Worm (Caenorhabditis elegans): ENCODE measurements around the gene F45D11.11.
"Not testable (repeated sequence)": the region's sequence is repeated elsewhere in the genome, so short reads cannot be mapped to it uniquely, and the experiment has no call there.

F45D11.11 gene

ce11 chrII:994231-994630 lies 1.8 kb downstream of the F45D11.11 start, which contains the start of gene F45D11.7:
F45D11.7 (plus strand) TSS chrII:994531.
- not testable (repeated sequence) for TF ChIP-seq eor-1 (tag; optimal IDR thresholded peaks at IDR 0.05); nhr-76 (tag; optimal IDR thresholded peaks at IDR 0.05); unc-62 (GFP tag; optimal IDR thresholded peaks at IDR 0.05)

- no peak for TF ChIP-seq elt-1 (tag; optimal IDR thresholded peaks at IDR 0.05)
- no peak for TF ChIP-seq ceh-82 (tag; optimal IDR thresholded peaks at IDR 0.05)
- TF ChIP-seq egl-27 (tag; optimal IDR thresholded peaks at IDR 0.05) = no peak
- TF ChIP-seq ceh-9 (tag; optimal IDR thresholded peaks at IDR 0.05) = no peak
- TF ChIP-seq nhr-77 (tag; optimal IDR thresholded peaks at IDR 0.05) = no peak
- no peak for TF ChIP-seq mdl-1 (tag; optimal IDR thresholded peaks at IDR 0.05)
- no peak for TF ChIP-seq ceh-28 (tag; optimal IDR thresholded peaks at IDR 0.05)
- no peak for TF ChIP-seq ZK546.5 (tag; optimal IDR thresholded peaks at IDR 0.05)
- no peak for TF ChIP-seq hmg-11 (tag; optimal IDR thresholded peaks at IDR 0.05)
- no peak for TF ChIP-seq nhr-76 (tag; optimal IDR thresholded peaks at IDR 0.05)
- TF ChIP-seq skn-1 (tag; optimal IDR thresholded peaks at IDR 0.05) = no peak
- no peak for TF ChIP-seq aly-2 (tag; optimal IDR thresholded peaks at IDR 0.05)
These were observed 4.7 kb downstream of the F45D11.11 start, which contains the start of gene fbxc-42 for ce11 chrII:991300-991699. fbxc-42 (plus strand) TSS chrII:991600.

ce11 chrII:988437-988836 lies 7.6 kb downstream of the F45D11.11 start, which contains the start of gene fbxc-39:
fbxc-39 (plus strand) TSS chrII:988737.
- TF ChIP-seq egl-27 (tag; optimal IDR thresholded peaks at IDR 0.05) (no peak), ceh-16 (tag; optimal IDR thresholded peaks at IDR 0.05) (no peak)

DNA sequence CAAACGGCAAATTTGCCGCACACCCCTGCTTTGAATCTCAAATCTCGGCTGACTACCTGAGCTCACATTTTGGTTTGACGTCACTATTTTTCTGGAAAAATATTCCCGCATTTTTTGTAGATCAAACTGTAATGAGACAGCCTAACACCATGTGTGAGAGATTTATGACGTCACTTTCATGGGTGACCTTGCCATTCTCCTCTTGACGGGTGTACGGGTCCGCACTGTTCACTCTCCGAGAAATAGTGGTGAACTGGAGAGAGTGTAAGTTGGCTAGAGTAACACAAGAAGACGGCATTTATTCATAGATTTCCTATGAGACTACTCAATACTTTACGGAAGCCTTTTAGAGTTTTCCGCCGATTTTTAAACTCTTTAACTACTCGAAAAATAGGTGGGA lies 10.3 kb downstream of the F45D11.11 start, which contains the start of gene fbxc-40:
TSS of gene fbxc-40 (plus strand) at position 301 of the 400 bp plus-strand sequence.
- not testable (repeated sequence) for TF ChIP-seq ZK546.5, nhr-23, ztf-4 (tag; optimal IDR thresholded peaks at IDR 0.05)

- TF ChIP-seq mdl-1 (tag; optimal IDR thresholded peaks at IDR 0.05) (no peak), daf-12 (tag; optimal IDR thresholded peaks at IDR 0.05) (no peak), eor-1 (tag; optimal IDR thresholded peaks at IDR 0.05) (no peak), ZK546.5 (tag; optimal IDR thresholded peaks at IDR 0.05) (no peak), elt-1 (tag; optimal IDR thresholded peaks at IDR 0.05) (no peak), nhr-67 (tag; optimal IDR thresholded peaks at IDR 0.05) (no peak), mml-1 (tag; optimal IDR thresholded peaks at IDR 0.05) (no peak), elt-2 (tag; optimal IDR thresholded peaks at IDR 0.05) (no peak)
These were observed 13.2 kb downstream of the F45D11.11 start, which contains the start of gene srh-274 for ce11 chrII:982842-983241. srh-274 (plus strand) TSS chrII:983142.

ce11 chrII:979135-979534 lies 16.9 kb downstream of the F45D11.11 start, which contains the start of the genes fbxc-17 and fbxc-15:
fbxc-17 (minus strand) TSS chrII:979235.
fbxc-15 (plus strand) TSS chrII:979423.
- TF ChIP-seq ceh-82 (tag; optimal IDR thresholded peaks at IDR 0.05) = no peak
- no peak for TF ChIP-seq fos-1 (tag; optimal IDR thresholded peaks at IDR 0.05)
- no peak for TF ChIP-seq nhr-11 (tag; optimal IDR thresholded peaks at IDR 0.05)
- TF ChIP-seq nhr-28 (tag; optimal IDR thresholded peaks at IDR 0.05) = no peak
- no peak for TF ChIP-seq skn-1 (tag; optimal IDR thresholded peaks at IDR 0.05)
- no peak for TF ChIP-seq fkh-10 (GFP tag; optimal IDR thresholded peaks at IDR 0.05)
- TF ChIP-seq elt-3 (tag; optimal IDR thresholded peaks at IDR 0.05) = no peak
- TF ChIP-seq ceh-28 (tag; optimal IDR thresholded peaks at IDR 0.05) = no peak
- TF ChIP-seq unc-39 (tag; optimal IDR thresholded peaks at IDR 0.05) = no peak
- no peak for TF ChIP-seq ceh-9 (tag; optimal IDR thresholded peaks at IDR 0.05)
- TF ChIP-seq nhr-76 (tag; optimal IDR thresholded peaks at IDR 0.05) = no peak
- TF ChIP-seq aly-2 (tag; optimal IDR thresholded peaks at IDR 0.05) = no peak
- TF ChIP-seq nhr-23 (tag; optimal IDR thresholded peaks at IDR 0.05) = no peak
- TF ChIP-seq R02D3.7 (tag; optimal IDR thresholded peaks at IDR 0.05) = no peak
- no peak for TF ChIP-seq unc-62 (GFP tag; optimal IDR thresholded peaks at IDR 0.05)
- TF ChIP-seq daf-12 (tag; optimal IDR thresholded peaks at IDR 0.05) = no peak
- no peak for TF ChIP-seq fkh-2 (tag; optimal IDR thresholded peaks at IDR 0.05)
- no peak for TF ChIP-seq nhr-43 (tag; optimal IDR thresholded peaks at IDR 0.05; ENCODE audit: poor library complexity, severe bottlenecking)
- no peak for TF ChIP-seq pqm-1 (tag; optimal IDR thresholded peaks at IDR 0.05)

All from whole organism, L3 larva.